Fruit fly (Drosophila melanogaster): Measurements from ENCODE around the gene LKRSDH.
A peak's percentile ranks its signal among the peaks of the same experiment; 100 is the strongest.

Gene LKRSDH

dm6 chr2L:7821279-7821848, 25.6 kb upstream of the LKRSDH start (continued):
- TF ChIP-seq Opbp (GFP tag; IDR thresholded peaks at IDR 0.05; ENCODE audit: partially characterized antibody) (peak; percentile 86), CG17328 (GFP tag; IDR thresholded peaks at IDR 0.05) (peak; percentile 50; the same call in 1 of the 2 replicates), Dip3 (GFP tag; optimal IDR thresholded peaks at IDR 0.05) (peak; percentile 53), nau (GFP tag; optimal IDR thresholded peaks at IDR 0.05) (no peak), az2 (GFP tag; optimal IDR thresholded peaks at IDR 0.05) (peak; percentile 32), chif (GFP tag; optimal IDR thresholded peaks at IDR 0.05) (peak; percentile 1 to 44), hbn (GFP tag; IDR thresholded peaks at IDR 0.05; ENCODE audit: partially characterized antibody) (peak; percentile 87), hb (GFP tag; IDR thresholded peaks at IDR 0.05; ENCODE audit: partially characterized antibody) (peak; percentile 79; the same call in 2 of the 3 replicates), zfh1 (GFP tag; IDR thresholded peaks at IDR 0.05) (peak; percentile 60; the same call in 2 of the 3 replicates), Ets65A (GFP tag) (peak; percentile 92), fd102C (GFP tag; optimal IDR thresholded peaks at IDR 0.05) (no peak), Gug (GFP tag; IDR thresholded peaks at IDR 0.05) (peak; percentile 31; the same call in 1 of the 4 replicates), slou (GFP tag; optimal IDR thresholded peaks at IDR 0.05) (no peak), kni (GFP tag; optimal IDR thresholded peaks at IDR 0.05) (no peak), CG13775 (GFP tag; optimal IDR thresholded peaks at IDR 0.05) (peak; percentile 82), slbo (GFP tag; IDR thresholded peaks at IDR 0.05) (peak; percentile 72), CG6175 (GFP tag; IDR thresholded peaks at IDR 0.05) (no peak), Ravus (GFP tag; IDR thresholded peaks at IDR 0.05) (no peak), CG9932 (GFP tag; IDR thresholded peaks at IDR 0.05) (peak; percentile 76), Ptx1 (GFP tag; IDR thresholded peaks at IDR 0.05) (peak; percentile 49; the same call in 1 of the 2 replicates), H15 (GFP tag; IDR thresholded peaks at IDR 0.05) (peak; percentile 48; the same call in 1 of the 3 replicates), CG10462 (GFP tag; optimal IDR thresholded peaks at IDR 0.05) (no peak), HHEX (GFP tag; optimal IDR thresholded peaks at IDR 0.05) (peak; percentile 53), Xrp1 (GFP tag; IDR thresholded peaks at IDR 0.05) (peak; percentile 68), Myb (GFP tag; optimal IDR thresholded peaks at IDR 0.05) (peak; percentile 41), CG8765 (GFP tag; IDR thresholded peaks at IDR 0.05) (no peak), CG42726 (GFP tag; IDR thresholded peaks at IDR 0.05; ENCODE audit: partially characterized antibody) (peak; percentile 71; the same call in 1 of the 2 replicates), bab2 (GFP tag; optimal IDR thresholded peaks at IDR 0.05) (peak; percentile 32), CG4328 (GFP tag; optimal IDR thresholded peaks at IDR 0.05) (peak; percentile 55), Lhr (GFP tag; optimal IDR thresholded peaks at IDR 0.05) (no peak), YL-1 (GFP tag; optimal IDR thresholded peaks at IDR 0.05) (peak; percentile 78), CG2712 (tag; optimal IDR thresholded peaks at IDR 0.05) (peak; percentile 65), tx (GFP tag; optimal IDR thresholded peaks at IDR 0.05) (no peak), D (optimal IDR thresholded peaks at IDR 0.05) (no peak), D (GFP tag; optimal IDR thresholded peaks at IDR 0.05) (peak; percentile 40), ci (GFP tag; IDR thresholded peaks at IDR 0.05) (peak; percentile 79), Nf-YC (tag; optimal IDR thresholded peaks at IDR 0.05) (peak; percentile 61), disco-r (GFP tag; optimal IDR thresholded peaks at IDR 0.05) (no peak), CG14710 (tag; optimal IDR thresholded peaks at IDR 0.05) (peak; percentile 64), CG3847 (GFP tag; IDR thresholded peaks at IDR 0.05) (peak; percentile 51), CG15601 (tag; optimal IDR thresholded peaks at IDR 0.05) (peak; percentile 41), gt (GFP tag; IDR thresholded peaks at IDR 0.05) (no peak), CG17186 (GFP tag; optimal IDR thresholded peaks at IDR 0.05) (peak; percentile 12), dmrt11E (tag; optimal IDR thresholded peaks at IDR 0.05) (peak; percentile 16), CG11085 (GFP tag; IDR thresholded peaks at IDR 0.05) (0 out of 2 replicates have a peak, but pooled peaks have one; percentile 39), dimm (GFP tag; IDR thresholded peaks at IDR 0.05) (no peak), sc (optimal IDR thresholded peaks at IDR 0.05) (no peak), sc (GFP tag; optimal IDR thresholded peaks at IDR 0.05) (peak; percentile 24), dati (GFP tag; IDR thresholded peaks at IDR 0.05) (0 out of 2 replicates have a peak, but pooled peaks have one; percentile 8), CG32532 (GFP tag; IDR thresholded peaks at IDR 0.05) (peak; percentile 72), btn (GFP tag; optimal IDR thresholded peaks at IDR 0.05) (no peak)
